Worm (Caenorhabditis elegans) whole organism, L4/young adult: ENCODE measurements around the gene tpan-1.

Source experiments
- dao-5 ChIP-seq: sonication (generic microtip); optimal IDR thresholded peaks from 2 replicates; lab custom pipeline; 2016; ENCODE audit warnings: missing genotype, missing genetic modification characterization, moderate library complexity, missing compliant biosample characterization
- him-1 ChIP-seq: sonication (generic microtip); optimal IDR thresholded peaks from 2 replicates; lab custom pipeline; 2016; ENCODE audit warnings: missing genotype, missing genetic modification reagents, missing genetic modification characterization, missing compliant biosample characterization

DNA sequence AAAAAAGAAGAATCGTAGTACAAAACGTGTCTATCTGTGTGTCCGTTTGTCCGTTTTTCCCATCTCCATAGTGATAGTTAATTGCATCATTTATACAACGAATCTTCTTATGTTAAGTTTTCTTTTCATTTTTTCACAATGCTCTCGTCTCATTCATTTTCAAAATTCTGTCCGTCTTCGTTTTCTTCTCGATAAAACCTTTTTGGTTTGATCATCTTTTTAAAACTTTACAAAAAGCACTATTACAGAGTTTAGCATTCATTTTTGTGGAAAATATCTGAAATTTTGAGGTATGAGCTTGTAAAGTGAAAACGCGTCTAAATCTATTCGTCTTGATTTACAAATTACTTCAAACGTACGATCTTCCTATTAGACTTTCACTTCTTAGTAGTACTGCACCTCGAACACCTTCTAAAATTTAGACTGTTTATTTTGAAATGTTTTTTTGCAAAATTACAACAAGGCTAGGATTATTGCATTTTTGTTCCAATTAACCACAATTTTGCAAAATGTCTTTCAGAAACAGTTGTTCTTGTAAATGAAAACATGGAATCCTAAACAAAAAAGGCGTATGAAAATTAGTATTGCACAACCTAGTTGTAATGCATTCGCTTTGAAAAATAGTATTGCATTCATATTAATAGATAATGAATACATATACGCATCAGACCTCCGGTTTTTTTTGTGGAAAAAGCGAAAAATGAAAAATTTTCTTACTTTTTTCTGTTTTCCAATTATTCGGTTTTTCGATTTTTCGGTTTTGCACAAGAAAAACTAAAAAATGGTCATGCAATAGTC lies 4.1 kb upstream of the tpan-1 start:
- TF ChIP-seq him-1 = peak; percentile 44
- no peak for TF ChIP-seq dao-5 (tag; lab: Kevin White, UChicago)
